Fruit fly (Drosophila melanogaster): ENCODE results near the gene CG3213.
A peak's percentile ranks its signal among the peaks of the same experiment; 100 is the strongest.

CG3213 gene

DNA sequence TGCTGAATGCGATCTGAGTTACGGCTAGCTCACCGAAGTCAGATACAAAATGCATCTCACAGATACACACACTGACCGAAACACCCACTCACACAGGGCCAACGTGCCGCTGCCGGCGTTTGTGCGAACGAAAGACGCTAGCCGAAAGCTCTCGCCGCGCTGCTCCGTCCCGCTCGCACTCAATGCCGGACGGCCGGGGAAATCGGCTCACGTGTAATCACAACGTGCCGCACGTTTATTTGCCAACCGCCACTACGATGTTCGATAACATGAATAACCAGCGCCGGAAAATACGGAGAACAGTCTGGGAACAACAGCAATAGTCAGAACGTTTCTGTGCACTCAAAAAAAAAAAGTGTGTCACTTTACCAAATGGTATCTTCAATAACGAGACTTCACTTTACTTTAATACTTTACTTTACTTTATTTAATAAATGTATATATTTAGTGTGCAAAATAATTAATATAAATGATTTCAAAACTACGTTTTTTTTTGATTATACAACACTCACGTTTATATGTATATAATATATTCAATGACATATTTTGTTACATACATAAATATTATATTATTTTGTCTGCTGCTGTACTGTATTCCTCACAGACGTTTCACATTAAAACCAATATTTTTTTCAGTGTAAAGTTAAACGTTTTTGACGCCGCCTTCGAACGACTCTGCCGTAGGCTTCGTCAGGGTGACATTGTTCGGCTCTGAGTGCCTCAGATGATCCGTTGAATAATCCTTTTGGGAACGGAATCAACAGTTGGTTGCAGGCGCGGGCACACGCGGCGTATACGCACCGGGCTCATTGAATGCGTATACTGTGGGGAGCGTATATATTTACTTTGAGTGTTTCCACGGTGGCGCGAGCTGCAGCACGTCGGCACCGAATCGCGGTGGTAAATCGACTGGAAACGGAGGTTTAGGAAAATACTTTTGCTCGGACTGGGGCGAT lies 12.0 kb downstream of the CG3213 start, which contains the start of gene tim:
TSS of gene tim (minus strand) at position 911 of the 956 bp plus-strand sequence.
- peak; percentile 36 for TF ChIP-seq CG10267 (tag; optimal IDR thresholded peaks at IDR 0.05)
- TF ChIP-seq CG12769 (tag; optimal IDR thresholded peaks at IDR 0.05) = no peak
- TF ChIP-seq CG11398 (GFP tag; optimal IDR thresholded peaks at IDR 0.05) = no peak
- no peak for TF ChIP-seq pnt (GFP tag; optimal IDR thresholded peaks at IDR 0.05)
- no peak for TF ChIP-seq Bdp1 (GFP tag; optimal IDR thresholded peaks at IDR 0.05)
- peak; percentile 14 for TF ChIP-seq ewg (GFP tag; optimal IDR thresholded peaks at IDR 0.05)
- TF ChIP-seq bcd (GFP tag; optimal IDR thresholded peaks at IDR 0.05) = peak; percentile 42
- peak; percentile 59 for TF ChIP-seq CG1832 (GFP tag; optimal IDR thresholded peaks at IDR 0.05)
- no peak; the same call in 1 of the 2 replicates for TF ChIP-seq MBD-R2 (GFP tag; IDR thresholded peaks at IDR 0.05)
- no peak for TF ChIP-seq CG33213 (GFP tag; optimal IDR thresholded peaks at IDR 0.05)
- TF ChIP-seq CG9876 (GFP tag; optimal IDR thresholded peaks at IDR 0.05) = no peak
- TF ChIP-seq Sox100B (GFP tag; optimal IDR thresholded peaks at IDR 0.05) = no peak
- TF ChIP-seq gfzf (GFP tag; optimal IDR thresholded peaks at IDR 0.05) = no peak
- TF ChIP-seq CG4404 (GFP tag; IDR thresholded peaks at IDR 0.05) = no peak
- no peak for TF ChIP-seq NC2β (GFP tag; optimal IDR thresholded peaks at IDR 0.05)
- no peak for TF ChIP-seq Mes4 (GFP tag; optimal IDR thresholded peaks at IDR 0.05)
- TF ChIP-seq CG7556 (GFP tag; optimal IDR thresholded peaks at IDR 0.05) = peak; percentile 73
- no peak for TF ChIP-seq Side (GFP tag; optimal IDR thresholded peaks at IDR 0.05)
- TF ChIP-seq kay (GFP tag; optimal IDR thresholded peaks at IDR 0.05) = no peak
- TF ChIP-seq CG6254 (GFP tag; optimal IDR thresholded peaks at IDR 0.05) = peak; percentile 21
- TF ChIP-seq CG7271 (tag; optimal IDR thresholded peaks at IDR 0.05) = no peak
- peak; percentile 66 for TF ChIP-seq PHDP (tag; optimal IDR thresholded peaks at IDR 0.05)
- no peak for TF ChIP-seq slou (GFP tag; optimal IDR thresholded peaks at IDR 0.05)
- TF ChIP-seq D19A (tag; optimal IDR thresholded peaks at IDR 0.05) = no peak
- TF ChIP-seq ttk (GFP tag; IDR thresholded peaks at IDR 0.05) = no peak
- TF ChIP-seq Atf3 (GFP tag; optimal IDR thresholded peaks at IDR 0.05) = no peak
- no peak for TF ChIP-seq so (GFP tag; IDR thresholded peaks at IDR 0.05)
- peak; percentile 73 for TF ChIP-seq CG9437 (GFP tag; optimal IDR thresholded peaks at IDR 0.05)
- peak; percentile 59 for TF ChIP-seq nmo (GFP tag; optimal IDR thresholded peaks at IDR 0.05)
- TF ChIP-seq Xbp1 (GFP tag; optimal IDR thresholded peaks at IDR 0.05) = peak; percentile 22
- no peak for TF ChIP-seq CG12071 (GFP tag; optimal IDR thresholded peaks at IDR 0.05)
- peak; percentile 31 for TF ChIP-seq CG12104 (GFP tag; optimal IDR thresholded peaks at IDR 0.05)
- peak; percentile 28 for TF ChIP-seq Nf-YB (GFP tag; optimal IDR thresholded peaks at IDR 0.05)
- TF ChIP-seq dpn (GFP tag; optimal IDR thresholded peaks at IDR 0.05) = peak in 1 of 2 experiments; percentile 31
- no peak for TF ChIP-seq BEAF-32 (GFP tag; optimal IDR thresholded peaks at IDR 0.05)
- no peak for TF ChIP-seq dan (GFP tag; IDR thresholded peaks at IDR 0.05)
- TF ChIP-seq sc (optimal IDR thresholded peaks at IDR 0.05) = no peak
- no peak for TF ChIP-seq sc (GFP tag; optimal IDR thresholded peaks at IDR 0.05)
- peak; percentile 20 for TF ChIP-seq CG15514 (GFP tag; optimal IDR thresholded peaks at IDR 0.05)
- TF ChIP-seq Pdp1 (GFP tag; optimal IDR thresholded peaks at IDR 0.05) = peak in 1 of 2 experiments; percentile 76
- TF ChIP-seq Chrac-16 (GFP tag; optimal IDR thresholded peaks at IDR 0.05) = no peak
- TF ChIP-seq gsb-n (tag; optimal IDR thresholded peaks at IDR 0.05) = peak; percentile 15
- peak; percentile 18; the same call in 1 of the 3 replicates for TF ChIP-seq z (GFP tag; IDR thresholded peaks at IDR 0.05)
- TF ChIP-seq CG18619 (GFP tag; optimal IDR thresholded peaks at IDR 0.05) = peak; percentile 41
- TF ChIP-seq bigmax (GFP tag; optimal IDR thresholded peaks at IDR 0.05) = no peak
- peak; percentile 51 for TF ChIP-seq CG4424 (GFP tag; optimal IDR thresholded peaks at IDR 0.05)
- TF ChIP-seq az2 (GFP tag; optimal IDR thresholded peaks at IDR 0.05) = peak; percentile 9
- 0 out of 2 replicates have a peak, but pooled peaks have one; percentile 9 for TF ChIP-seq CG6689 (GFP tag; IDR thresholded peaks at IDR 0.05)
- TF ChIP-seq schlank (tag; optimal IDR thresholded peaks at IDR 0.05) = no peak

Data from whole organism, embryonic.